Fruit fly (Drosophila melanogaster): ENCODE data around the gene Drak.

Gene Drak

DNA sequence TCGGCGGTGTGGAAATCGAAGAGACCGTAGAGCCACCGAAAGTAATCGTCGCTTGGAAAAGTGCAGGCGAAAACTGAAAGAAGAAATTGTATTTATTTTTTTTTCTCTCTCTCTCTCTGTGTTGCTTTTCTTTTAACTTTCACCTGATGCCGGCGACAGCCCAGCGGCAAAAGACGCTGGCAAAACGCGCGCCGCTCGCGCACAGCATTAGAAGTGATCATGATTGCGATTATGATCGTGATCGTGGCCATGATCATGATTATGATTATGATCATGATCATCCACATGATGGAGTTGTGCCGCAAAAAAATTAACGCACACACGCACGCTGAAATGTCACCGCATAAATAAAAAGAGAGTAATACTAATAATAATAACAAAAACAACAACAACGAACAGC is 18.4 kb downstream of the Drak start:
- TF ChIP-seq CG8359 (GFP tag; optimal IDR thresholded peaks at IDR 0.05; ENCODE audit: borderline replicate concordance): peak; percentile 96
- TF ChIP-seq CG2129 (GFP tag; IDR thresholded peaks at IDR 0.05; ENCODE audit: partially characterized antibody): no peak
- TF ChIP-seq Blimp-1 (GFP tag; optimal IDR thresholded peaks at IDR 0.05): peak; percentile 7

DNA sequence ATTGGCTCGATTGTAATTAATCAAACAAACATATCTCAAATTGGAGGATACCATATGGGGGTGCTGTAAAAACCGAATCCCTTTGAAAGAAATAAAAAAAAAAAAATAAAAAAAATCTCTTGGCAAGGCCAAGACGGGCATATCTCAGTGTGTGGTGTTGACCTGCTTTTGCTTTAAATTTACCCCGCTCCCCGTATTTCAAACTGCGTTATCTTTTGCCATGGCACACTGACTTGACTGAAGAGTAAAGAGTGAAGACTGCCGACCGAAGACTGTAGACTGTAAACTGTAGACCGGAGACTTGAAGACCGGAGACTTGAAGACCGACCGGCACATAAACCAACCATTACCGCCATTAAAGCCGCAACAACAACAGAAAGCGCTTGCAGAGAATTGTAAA is 19.0 kb downstream of the Drak start:
- no peak for TF ChIP-seq MBD-R2 (GFP tag; IDR thresholded peaks at IDR 0.05)
- no peak for TF ChIP-seq CG1647 (GFP tag; optimal IDR thresholded peaks at IDR 0.05)
- 0 out of 3 replicates have a peak, but pooled peaks have one; percentile 20 for TF ChIP-seq Mrtf (GFP tag; IDR thresholded peaks at IDR 0.05)
- no peak for TF ChIP-seq Abd-B (GFP tag; optimal IDR thresholded peaks at IDR 0.05)
- 0 out of 2 replicates have a peak, but pooled peaks have one; percentile 6 for TF ChIP-seq CG14441 (GFP tag; IDR thresholded peaks at IDR 0.05)
- TF ChIP-seq luna (GFP tag; optimal IDR thresholded peaks at IDR 0.05): no peak
- TF ChIP-seq grau (tag; optimal IDR thresholded peaks at IDR 0.05): no peak
- TF ChIP-seq jigr1 (GFP tag; IDR thresholded peaks at IDR 0.05): no peak
- TF ChIP-seq CG10462 (GFP tag; optimal IDR thresholded peaks at IDR 0.05): no peak
- TF ChIP-seq gsb (GFP tag; IDR thresholded peaks at IDR 0.05): no peak
- no peak for TF ChIP-seq rib (GFP tag; IDR thresholded peaks at IDR 0.05)
- no peak for TF ChIP-seq ttk (GFP tag; IDR thresholded peaks at IDR 0.05)
- TF ChIP-seq aop (GFP tag; IDR thresholded peaks at IDR 0.05): no peak
- no peak for TF ChIP-seq CG1792 (GFP tag; optimal IDR thresholded peaks at IDR 0.05)
- TF ChIP-seq Camta (GFP tag; optimal IDR thresholded peaks at IDR 0.05): no peak
- TF ChIP-seq ftz-f1 (GFP tag; optimal IDR thresholded peaks at IDR 0.05): peak; percentile 7
- TF ChIP-seq sim (GFP tag; IDR thresholded peaks at IDR 0.05): no peak
- TF ChIP-seq CG10654 (GFP tag; optimal IDR thresholded peaks at IDR 0.05): no peak
- TF ChIP-seq CG15269 (tag; optimal IDR thresholded peaks at IDR 0.05): no peak
- TF ChIP-seq Rfx (GFP tag; IDR thresholded peaks at IDR 0.05): no peak
- TF ChIP-seq CG6854 (GFP tag; optimal IDR thresholded peaks at IDR 0.05): no peak
- TF ChIP-seq CG13624 (GFP tag; optimal IDR thresholded peaks at IDR 0.05): no peak
- no peak for TF ChIP-seq fd102C (GFP tag; optimal IDR thresholded peaks at IDR 0.05)
- no peak for TF ChIP-seq Ssrp (tag; optimal IDR thresholded peaks at IDR 0.05)
- no peak for TF ChIP-seq CG31365 (tag; optimal IDR thresholded peaks at IDR 0.05)
- TF ChIP-seq dimm (GFP tag; IDR thresholded peaks at IDR 0.05): no peak
- peak; percentile 55; the same call in 1 of the 2 replicates for TF ChIP-seq crol (GFP tag; IDR thresholded peaks at IDR 0.05)
- no peak for TF ChIP-seq esg (GFP tag; conservative IDR thresholded peaks at IDR 0.05)
- TF ChIP-seq cad (GFP tag; optimal IDR thresholded peaks at IDR 0.05): no peak
- TF ChIP-seq h (optimal IDR thresholded peaks at IDR 0.05): no peak
- TF ChIP-seq CG32772 (GFP tag; IDR thresholded peaks at IDR 0.05): no peak

DNA sequence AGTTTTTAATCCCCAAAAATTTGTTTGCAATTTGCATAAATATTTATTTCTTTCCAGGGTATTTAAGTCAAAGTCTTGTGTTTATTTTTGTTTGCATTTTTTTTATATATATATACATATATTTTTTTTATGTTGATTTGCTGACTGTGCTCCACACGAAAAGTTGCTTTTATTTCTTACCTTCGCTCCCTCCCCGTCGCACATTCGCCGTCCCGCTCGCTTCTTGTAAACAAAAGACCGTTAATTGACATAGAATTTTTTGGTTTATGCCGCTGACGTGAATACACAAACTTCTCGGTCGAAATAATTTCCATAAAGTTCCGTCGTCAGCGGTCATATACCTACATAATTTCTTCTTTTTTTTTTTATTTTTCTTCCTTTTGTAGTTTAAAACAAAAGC is 19.9 kb downstream of the Drak start:
- TF ChIP-seq Hmr (GFP tag; optimal IDR thresholded peaks at IDR 0.05) (no peak), sens (GFP tag) (peak; percentile 44), zen (tag; optimal IDR thresholded peaks at IDR 0.05) (no peak), her (GFP tag; optimal IDR thresholded peaks at IDR 0.05) (no peak), CG9727 (GFP tag; optimal IDR thresholded peaks at IDR 0.05) (no peak), sqz (GFP tag; optimal IDR thresholded peaks at IDR 0.05) (peak; percentile 23), salm (tag; optimal IDR thresholded peaks at IDR 0.05) (no peak), CG8281 (tag; optimal IDR thresholded peaks at IDR 0.05) (no peak), fd3F (GFP tag; optimal IDR thresholded peaks at IDR 0.05) (no peak), dysf (GFP tag; IDR thresholded peaks at IDR 0.05) (no peak)

Data from whole organism, embryonic.